Fruit fly (Drosophila melanogaster) whole organism, embryonic: ENCODE measurements around the gene CG11629.

ENCODE experiments used
- CG14965 ChIP-seq: fragments of 200-800 bp; sonication (Bioruptor generic); optimal IDR thresholded peaks from 2 replicates; lab custom pipeline; 2016; ENCODE audit warnings: missing biosample characterization, missing genetic modification characterization, borderline replicate concordance
- CG9817 ChIP-seq: fragments of 200-800 bp; sonication (Bioruptor generic); optimal IDR thresholded peaks from 2 replicates; lab custom pipeline; 2018; ENCODE audit warnings: missing biosample characterization, mild to moderate bottlenecking, missing genetic modification characterization, moderate library complexity
- Mes4 ChIP-seq: fragments of 200-800 bp; sonication (Bioruptor generic); optimal IDR thresholded peaks from 2 replicates; lab custom pipeline; 2016; ENCODE audit warnings: missing biosample characterization, missing genetic modification characterization
- Vsx1 ChIP-seq: fragments of 200-800 bp; sonication (Bioruptor generic); optimal IDR thresholded peaks from 2 replicates; lab custom pipeline; 2017; ENCODE audit warnings: missing biosample characterization, mild to moderate bottlenecking, missing genetic modification characterization, missing genetic modification reagents
- dmrt99B ChIP-seq: fragments of 200-800 bp; sonication (Bioruptor generic); optimal IDR thresholded peaks from 2 replicates; lab custom pipeline; 2018; ENCODE audit warnings: missing biosample characterization, mild to moderate bottlenecking, missing genetic modification characterization, moderate library complexity
- insv ChIP-seq, 2 experiments: fragments of 200-800 bp; sonication (Bioruptor generic); optimal IDR thresholded peaks; 3 replicates each; lab custom pipeline; 2016 to 2018; ENCODE audit warnings: missing biosample characterization in 2 of 2, missing genetic modification characterization in 2 of 2
- prd ChIP-seq, 3 experiments: fragments of >200 bp in 2 of 3; fragments of 200-800 bp in 1 of 3; sonication (Bioruptor generic) in 1 of 3; optimal IDR thresholded peaks in 2 of 3; IDR thresholded peaks in 1 of 3; 2 replicates in 2 of 3; 3 replicates in 1 of 3; pipeline versions ENCODE4 v1.3.6 to Lab custom; 2017 to 2022; ENCODE audit warnings: missing biosample characterization in 1 of 3, missing genetic modification characterization in 1 of 3
- psq ChIP-seq: fragments of 200-800 bp; sonication (Bioruptor generic); optimal IDR thresholded peaks from 2 replicates; lab custom pipeline; 2017; ENCODE audit warnings: missing biosample characterization, missing genetic modification characterization
- stwl ChIP-seq: fragments of 200-800 bp; sonication (Bioruptor generic); optimal IDR thresholded peaks from 3 replicates; lab custom pipeline; 2018; ENCODE audit warnings: missing biosample characterization, mild to moderate bottlenecking, missing genetic modification characterization, moderate library complexity

DNA sequence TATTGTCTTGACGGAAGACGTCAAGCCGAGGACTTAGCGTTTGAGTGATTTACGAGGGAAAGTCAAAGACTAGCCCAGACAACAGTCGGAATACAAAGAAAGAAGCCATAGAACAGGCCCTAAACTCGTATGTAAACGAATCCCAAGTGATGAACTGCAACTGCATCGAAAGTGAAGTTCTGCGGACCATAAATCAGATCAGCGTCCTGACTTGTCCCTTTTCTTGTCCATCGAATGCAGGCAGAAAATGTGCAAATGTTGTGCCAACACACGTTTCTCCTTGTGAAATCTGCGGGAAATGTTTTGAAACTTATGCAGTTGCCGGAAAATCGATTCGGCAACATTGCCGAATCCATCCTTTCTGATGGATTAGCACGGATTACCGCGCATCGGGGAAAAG lies 21.1 kb downstream of the CG11629 start:
- TF ChIP-seq insv (GFP tag; optimal IDR thresholded peaks at IDR 0.05; lab: Kevin White, UChicago) = no peak
- TF ChIP-seq prd (optimal IDR thresholded peaks at IDR 0.05; lab: Kevin White, UChicago) = no peak
- TF ChIP-seq prd (GFP tag; IDR thresholded peaks at IDR 0.05; lab: Robert Waterston, UW) = no peak
- no peak for TF ChIP-seq dmrt99B (tag; lab: Kevin White, UChicago)
- no peak for TF ChIP-seq Mes4
- no peak for TF ChIP-seq stwl
- TF ChIP-seq psq (GFP tag; lab: Kevin White, UChicago) = no peak
- TF ChIP-seq CG9817 (tag; lab: Kevin White, UChicago) = no peak
- TF ChIP-seq CG14965 (GFP tag; lab: Kevin White, UChicago) = no peak
- no peak for TF ChIP-seq Vsx1 (GFP tag; lab: Kevin White, UChicago)
